Fruit fly (Drosophila melanogaster): ENCODE data around the gene eIF4A.

Gene eIF4A

DNA sequence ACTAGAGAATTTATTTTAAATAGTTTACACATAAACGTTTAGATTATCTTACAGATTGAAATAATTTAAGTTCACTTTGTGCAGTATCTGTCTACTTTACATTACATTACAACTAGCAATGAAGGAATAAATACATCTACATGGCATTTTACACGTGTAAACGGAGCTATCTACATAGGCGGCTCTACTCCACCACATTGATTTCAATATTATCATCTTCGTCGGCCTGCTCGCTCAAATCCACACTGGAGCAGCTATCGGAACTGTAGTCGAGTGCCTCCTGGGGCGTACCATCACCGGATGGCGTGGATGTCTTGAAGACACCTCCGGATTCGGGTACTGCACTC lies 31.5 kb downstream of the eIF4A start:
- TF ChIP-seq EcR (GFP tag; optimal IDR thresholded peaks at IDR 0.05): no peak
- no peak for TF ChIP-seq Dll (optimal IDR thresholded peaks at IDR 0.05)
- no peak for TF ChIP-seq CG8478 (optimal IDR thresholded peaks at IDR 0.05)
- TF ChIP-seq pan (optimal IDR thresholded peaks at IDR 0.05): no peak
- no peak for TF ChIP-seq psq (optimal IDR thresholded peaks at IDR 0.05)
- no peak for TF ChIP-seq usp (GFP tag; optimal IDR thresholded peaks at IDR 0.05)

DNA sequence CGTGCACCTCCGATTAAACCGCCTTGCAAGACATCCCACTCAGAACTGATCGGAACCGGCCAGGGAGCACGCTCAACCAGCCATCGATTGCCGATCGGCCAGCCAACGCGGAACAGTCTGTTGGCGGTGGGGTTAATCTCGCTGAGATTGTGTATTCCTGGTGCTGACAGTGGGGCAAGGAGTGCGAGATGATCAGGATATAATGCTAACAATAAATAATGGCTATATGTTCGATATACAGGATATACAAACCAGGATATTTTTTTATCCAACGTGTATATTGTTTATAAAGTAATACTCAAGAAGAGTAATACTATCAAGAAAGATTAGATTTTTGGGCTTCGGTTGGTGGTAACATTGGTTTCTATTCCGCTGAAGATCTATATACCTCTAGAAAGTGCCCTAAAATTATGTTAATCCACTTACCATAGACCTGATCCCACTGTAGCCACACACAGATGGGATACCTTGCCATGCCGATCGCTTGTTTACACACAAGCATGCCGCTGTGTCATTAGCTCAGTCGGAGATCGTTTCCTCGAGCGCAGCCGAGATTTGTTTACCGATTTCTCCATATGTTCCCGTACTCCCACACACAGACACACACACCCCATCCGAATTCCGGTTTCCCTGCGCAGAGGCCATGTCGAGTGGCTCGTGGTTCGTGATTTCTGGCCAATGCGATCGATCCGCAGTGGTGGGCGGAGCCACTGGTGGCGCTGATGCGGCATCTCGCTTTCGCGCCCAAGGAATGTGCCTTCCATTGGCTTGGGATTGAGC lies 38.0 kb downstream of the eIF4A start, which contains the start of gene H2.0:
H2.0 (minus strand) TSS at position 51 of the 780 bp plus-strand sequence.
- no peak for TF ChIP-seq psq (optimal IDR thresholded peaks at IDR 0.05)
- no peak for TF ChIP-seq Dll (optimal IDR thresholded peaks at IDR 0.05)
- no peak for TF ChIP-seq usp (GFP tag; optimal IDR thresholded peaks at IDR 0.05)
- TF ChIP-seq EcR (GFP tag; optimal IDR thresholded peaks at IDR 0.05): no peak
- TF ChIP-seq pan (optimal IDR thresholded peaks at IDR 0.05): no peak
- no peak for TF ChIP-seq CG8478 (optimal IDR thresholded peaks at IDR 0.05)

DNA sequence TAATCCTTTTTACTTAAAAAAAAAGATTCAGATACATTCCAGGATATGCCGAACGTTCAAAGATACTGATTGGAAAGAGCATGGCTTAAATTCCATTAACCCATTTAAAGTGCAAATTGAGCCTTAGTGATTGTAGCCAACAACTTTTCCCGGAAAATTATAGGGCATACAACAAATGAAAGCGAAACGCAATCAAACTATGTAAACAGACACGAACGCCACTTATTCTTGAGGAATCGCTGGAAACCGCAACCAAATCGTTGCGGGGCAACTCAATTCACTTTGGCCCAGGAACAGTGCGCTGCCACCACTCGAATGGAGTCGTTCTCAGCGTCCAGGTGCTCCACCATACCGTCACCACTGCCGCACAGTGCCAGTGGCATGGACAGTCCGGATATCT lies 39.0 kb downstream of the eIF4A start, which contains the start of gene CG13996:
CG13996 (plus strand) TSS at position 301 of the 400 bp plus-strand sequence.
- TF ChIP-seq Dll (optimal IDR thresholded peaks at IDR 0.05) (no peak), usp (GFP tag; optimal IDR thresholded peaks at IDR 0.05) (no peak), CG8478 (optimal IDR thresholded peaks at IDR 0.05) (no peak), EcR (GFP tag; optimal IDR thresholded peaks at IDR 0.05) (no peak), pan (optimal IDR thresholded peaks at IDR 0.05) (no peak), psq (optimal IDR thresholded peaks at IDR 0.05) (no peak)

DNA sequence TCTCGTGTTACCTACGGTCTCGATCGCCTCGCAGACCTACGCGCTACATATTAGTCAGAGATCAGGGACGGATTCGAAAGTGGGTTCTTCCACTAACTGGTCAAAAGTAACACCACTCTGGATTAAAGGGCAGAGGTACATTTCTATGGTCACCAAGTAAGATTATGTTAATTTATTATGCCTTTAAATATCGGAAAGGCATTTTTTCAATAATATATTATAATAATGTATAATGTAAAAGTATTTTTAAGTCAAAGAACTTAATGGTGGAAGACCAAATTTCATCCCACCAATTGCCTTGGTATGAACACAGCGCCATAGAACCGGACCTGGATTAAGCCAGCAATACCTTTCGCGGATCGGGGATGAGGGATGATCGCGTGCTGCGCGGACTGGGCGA lies 41.2 kb downstream of the eIF4A start:
- TF ChIP-seq psq (optimal IDR thresholded peaks at IDR 0.05): no peak
- TF ChIP-seq CG8478 (optimal IDR thresholded peaks at IDR 0.05): no peak
- TF ChIP-seq Dll (optimal IDR thresholded peaks at IDR 0.05): no peak
- TF ChIP-seq pan (optimal IDR thresholded peaks at IDR 0.05): no peak
- no peak for TF ChIP-seq usp (GFP tag; optimal IDR thresholded peaks at IDR 0.05)
- no peak for TF ChIP-seq EcR (GFP tag; optimal IDR thresholded peaks at IDR 0.05)

DNA sequence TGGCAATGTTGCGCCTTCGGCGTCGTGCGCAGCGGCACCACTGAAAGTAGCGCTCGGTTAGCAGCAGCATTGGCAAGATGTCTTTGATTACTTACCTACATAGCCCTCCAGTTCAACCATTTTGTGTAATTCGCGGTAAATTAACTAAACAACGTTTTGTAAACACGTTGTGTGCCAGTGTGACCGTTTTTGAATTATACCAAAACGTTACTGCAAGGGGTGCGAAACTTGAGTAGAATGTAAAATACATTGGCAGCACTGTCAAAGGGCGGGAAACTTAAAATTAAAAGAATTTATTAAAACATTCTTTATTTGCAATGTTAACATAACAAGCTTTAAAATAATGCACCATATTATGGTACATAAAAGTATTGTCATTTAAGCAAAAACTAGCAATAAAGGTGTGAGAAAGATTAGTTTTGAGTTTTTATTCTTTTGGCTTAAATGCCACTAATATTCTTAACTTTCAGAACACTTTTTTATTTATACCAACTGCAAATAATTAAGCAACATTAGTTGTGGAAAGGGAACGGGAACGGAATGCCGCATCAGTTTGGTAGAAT lies 42.9 kb downstream of the eIF4A start, which contains the start of gene CG9107:
CG9107 (minus strand) TSS at position 195 of the 563 bp plus-strand sequence.
- TF ChIP-seq EcR (GFP tag; optimal IDR thresholded peaks at IDR 0.05) (no peak), pan (optimal IDR thresholded peaks at IDR 0.05) (no peak), CG8478 (optimal IDR thresholded peaks at IDR 0.05) (no peak), psq (optimal IDR thresholded peaks at IDR 0.05) (no peak), usp (GFP tag; optimal IDR thresholded peaks at IDR 0.05) (no peak), Dll (optimal IDR thresholded peaks at IDR 0.05) (no peak)

DNA sequence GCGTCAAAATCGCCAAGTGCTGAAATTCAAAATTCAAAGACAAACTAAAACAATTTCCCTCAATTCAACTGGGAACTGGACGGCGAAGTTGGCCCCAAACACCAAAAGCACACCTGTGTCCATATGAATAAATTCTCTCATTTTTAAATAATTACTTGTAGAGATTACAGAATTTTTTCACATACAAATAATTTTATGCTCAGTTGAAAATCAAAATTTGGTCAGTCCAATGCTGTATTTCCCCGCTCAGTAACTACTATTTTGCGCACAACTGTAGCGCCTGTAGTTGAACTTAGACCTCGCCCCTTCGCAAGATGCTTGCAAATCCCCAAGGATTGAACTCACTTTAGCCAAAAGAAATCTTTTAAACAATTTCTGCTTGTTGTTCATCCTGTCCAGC lies 47.1 kb downstream of the eIF4A start:
- TF ChIP-seq CG8478 (optimal IDR thresholded peaks at IDR 0.05) (no peak), psq (optimal IDR thresholded peaks at IDR 0.05) (no peak), pan (optimal IDR thresholded peaks at IDR 0.05) (no peak), usp (GFP tag; optimal IDR thresholded peaks at IDR 0.05) (no peak), EcR (GFP tag; optimal IDR thresholded peaks at IDR 0.05) (no peak), Dll (optimal IDR thresholded peaks at IDR 0.05) (no peak)

DNA sequence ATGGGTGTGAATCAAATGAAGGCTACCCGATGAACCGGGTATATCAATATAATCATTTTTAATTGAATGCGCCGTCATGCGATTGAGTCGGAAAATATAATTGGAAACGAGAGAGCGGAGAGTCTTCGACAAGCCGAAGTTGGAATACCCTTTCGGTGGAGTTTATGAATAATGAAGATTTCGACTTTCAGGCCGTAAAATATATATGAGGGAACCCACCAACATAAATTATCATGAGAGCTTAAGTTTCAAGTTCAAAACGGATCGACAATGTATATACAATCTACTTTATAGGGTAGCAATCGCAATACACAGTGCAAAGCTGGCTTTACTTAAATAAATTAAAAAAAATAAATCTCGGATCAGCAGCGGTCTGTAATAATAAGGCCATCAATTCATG lies 50.3 kb downstream of the eIF4A start:
- TF ChIP-seq usp (GFP tag; optimal IDR thresholded peaks at IDR 0.05) (no peak), psq (optimal IDR thresholded peaks at IDR 0.05) (no peak), CG8478 (optimal IDR thresholded peaks at IDR 0.05) (no peak), pan (optimal IDR thresholded peaks at IDR 0.05) (no peak), Dll (optimal IDR thresholded peaks at IDR 0.05) (no peak), EcR (GFP tag; optimal IDR thresholded peaks at IDR 0.05) (no peak)

DNA sequence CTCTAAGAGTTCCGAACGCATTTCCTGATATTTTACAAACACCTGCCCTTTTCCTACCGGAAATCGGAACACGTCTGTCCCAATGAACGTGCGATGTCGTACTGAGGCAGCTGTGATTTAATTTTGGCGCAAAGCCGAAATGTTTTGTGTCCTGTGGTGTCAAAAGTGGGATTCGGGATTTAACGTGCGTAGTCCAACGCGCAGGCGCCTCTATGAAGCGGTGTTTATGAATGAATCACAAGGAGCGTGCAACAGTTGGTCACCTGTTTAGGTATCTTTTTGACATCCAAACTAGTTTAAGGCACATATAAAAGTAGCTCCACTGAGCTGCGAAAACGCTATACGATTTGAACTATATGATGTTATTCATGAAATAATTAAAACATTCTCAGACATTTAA lies 52.8 kb downstream of the eIF4A start, which contains the start of gene CG9109:
CG9109 (minus strand) TSS at position 80 of the 400 bp plus-strand sequence.
- TF ChIP-seq usp (GFP tag; optimal IDR thresholded peaks at IDR 0.05): no peak
- no peak for TF ChIP-seq CG8478 (optimal IDR thresholded peaks at IDR 0.05)
- no peak for TF ChIP-seq EcR (GFP tag; optimal IDR thresholded peaks at IDR 0.05)
- no peak for TF ChIP-seq pan (optimal IDR thresholded peaks at IDR 0.05)
- TF ChIP-seq psq (optimal IDR thresholded peaks at IDR 0.05): no peak
- no peak for TF ChIP-seq Dll (optimal IDR thresholded peaks at IDR 0.05)

DNA sequence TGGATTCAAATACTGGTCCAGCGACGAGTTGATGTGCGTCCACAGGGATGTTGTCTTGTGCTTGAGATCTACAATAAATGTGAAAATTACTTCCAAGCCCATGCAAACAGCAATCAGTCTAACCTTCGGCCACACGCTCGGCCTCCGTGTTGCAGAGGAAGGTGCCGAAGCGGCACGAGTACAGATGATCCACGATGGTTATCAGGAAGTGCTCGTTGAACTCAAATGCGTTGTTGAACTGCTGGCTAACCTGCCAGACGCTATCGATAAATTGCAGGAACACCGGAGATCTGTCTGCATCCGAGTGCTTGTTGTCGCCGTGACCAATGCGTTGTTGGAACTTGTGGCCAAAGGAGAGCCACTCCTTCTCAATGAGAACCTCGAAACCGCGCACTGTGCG lies 53.6 kb downstream of the eIF4A start:
- no peak for TF ChIP-seq Dll (optimal IDR thresholded peaks at IDR 0.05)
- TF ChIP-seq CG8478 (optimal IDR thresholded peaks at IDR 0.05): no peak
- TF ChIP-seq EcR (GFP tag; optimal IDR thresholded peaks at IDR 0.05): no peak
- no peak for TF ChIP-seq psq (optimal IDR thresholded peaks at IDR 0.05)
- no peak for TF ChIP-seq pan (optimal IDR thresholded peaks at IDR 0.05)
- TF ChIP-seq usp (GFP tag; optimal IDR thresholded peaks at IDR 0.05): no peak
